Fruit fly (Drosophila melanogaster) whole organism, adult: ENCODE measurements around the gene CG5731.

Experiments used
- CG11617 ChIP-seq: fragments of 200-800 bp; sonication (Bioruptor generic); optimal IDR thresholded peaks from 2 replicates; lab custom pipeline; 2017; ENCODE audit warnings: mild to moderate bottlenecking, missing biosample characterization, missing genetic modification reagents, missing genetic modification characterization
- CG14711 ChIP-seq: fragments of 200-800 bp; sonication (Bioruptor generic); optimal IDR thresholded peaks from 2 replicates; lab custom pipeline; 2018; ENCODE audit warnings: missing biosample characterization, mild to moderate bottlenecking, missing genetic modification characterization, moderate library complexity
- CG33017 ChIP-seq: fragments of 200-800 bp; sonication (Bioruptor generic); optimal IDR thresholded peaks from 2 replicates; lab custom pipeline; 2018; ENCODE audit warnings: missing biosample characterization, mild to moderate bottlenecking, missing genetic modification characterization, moderate library complexity
- CG7045 ChIP-seq: fragments of 200-800 bp; sonication (Bioruptor generic); optimal IDR thresholded peaks from 2 replicates; lab custom pipeline; 2017; ENCODE audit warnings: missing biosample characterization, mild to moderate bottlenecking, missing genetic modification characterization
- Hr96 ChIP-seq: fragments of 200-800 bp; sonication (Bioruptor generic); optimal IDR thresholded peaks from 2 replicates; lab custom pipeline; 2016; ENCODE audit warnings: missing biosample characterization, missing genetic modification characterization
- Mnt ChIP-seq: fragments of 200-800 bp; sonication (Bioruptor generic); optimal IDR thresholded peaks from 2 replicates; lab custom pipeline; 2016; ENCODE audit warnings: missing biosample characterization, mild to moderate bottlenecking, missing genetic modification characterization
- cic ChIP-seq: fragments of 200-800 bp; sonication (Bioruptor generic); optimal IDR thresholded peaks from 2 replicates; lab custom pipeline; 2017; ENCODE audit warnings: missing biosample characterization, mild to moderate bottlenecking, missing genetic modification characterization, moderate library complexity
- kay ChIP-seq: fragments of 200-800 bp; sonication (Bioruptor generic); peaks from one replicate; lab custom pipeline; 2016; ENCODE audit warnings: missing biosample characterization, missing genetic modification characterization, borderline replicate concordance
- ovo ChIP-seq: fragments of 200-800 bp; sonication (Bioruptor generic); optimal IDR thresholded peaks from 2 replicates; lab custom pipeline; 2016; ENCODE audit warnings: missing biosample characterization, missing genetic modification characterization
- pad ChIP-seq: fragments of 200-800 bp; sonication (Bioruptor generic); optimal IDR thresholded peaks from 3 replicates; lab custom pipeline; 2017; ENCODE audit warnings: missing biosample characterization, missing genetic modification characterization, mild to moderate bottlenecking, moderate library complexity, missing genetic modification reagents
- toe ChIP-seq: fragments of 200-800 bp; sonication (Bioruptor generic); optimal IDR thresholded peaks from 2 replicates; lab custom pipeline; 2016; ENCODE audit warnings: missing biosample characterization, missing genetic modification characterization

DNA sequence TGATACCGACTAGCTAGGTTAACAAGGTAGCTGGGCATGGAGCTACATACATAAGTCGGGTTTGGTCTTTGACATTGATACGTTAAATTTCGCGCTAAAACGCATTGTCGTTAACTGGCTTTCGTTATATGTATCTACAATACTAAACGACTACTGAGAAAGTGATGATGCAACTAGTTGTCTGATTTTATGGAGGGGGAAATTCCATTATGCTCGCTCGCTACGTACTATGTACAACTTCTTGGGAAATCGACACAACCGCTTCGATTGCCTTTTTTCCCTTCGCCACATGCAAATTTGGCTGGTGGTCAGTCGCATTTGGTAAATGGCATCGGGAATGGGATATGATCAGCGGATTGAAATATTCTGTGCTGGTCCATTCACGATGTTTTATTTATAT is 10.5 kb upstream of the CG5731 start:
- TF ChIP-seq toe (GFP tag; lab: Kevin White, UChicago) (no peak), CG11617 (no peak), ovo (GFP tag; lab: Kevin White, UChicago) (no peak), kay (GFP tag; lab: Kevin White, UChicago) (no peak), CG33017 (tag; lab: Kevin White, UChicago) (no peak), CG14711 (tag; lab: Kevin White, UChicago) (no peak), CG7045 (GFP tag; lab: Kevin White, UChicago) (no peak), pad (GFP tag; lab: Kevin White, UChicago) (no peak), Mnt (GFP tag; lab: Kevin White, UChicago) (no peak), Hr96 (GFP tag; lab: Kevin White, UChicago) (no peak), cic (GFP tag; lab: Kevin White, UChicago) (no peak)
